Worm (Caenorhabditis elegans) whole organism, young adult: ENCODE data around the gene rme-2.
A peak's percentile ranks its signal among the peaks of the same experiment; 100 is the strongest.
"Not testable (repeated sequence)": the region's sequence is repeated elsewhere in the genome, so short reads cannot be mapped to it uniquely, and the experiment has no call there.

ENCODE experiments used
- B0035.1 ChIP-seq: sonication (generic microtip); optimal IDR thresholded peaks from 2 replicates; lab custom pipeline; 2016; ENCODE audit warnings: missing genetic modification characterization, mild to moderate bottlenecking, missing compliant biosample characterization, missing genotype, missing genetic modification reagents
- B0261.1 ChIP-seq: sonication (generic microtip); optimal IDR thresholded peaks from 2 replicates; lab custom pipeline; 2016; ENCODE audit warnings: mild to moderate bottlenecking, missing genetic modification characterization, moderate library complexity, missing compliant biosample characterization
- C06A6.2 ChIP-seq: fragments of 200-800 bp; sonication (Bioruptor generic); conservative IDR thresholded peaks from 2 replicates; pipeline ENCODE4 v1.3.6; 2022; ENCODE audit warnings: missing genetic modification characterization, missing compliant biosample characterization
- D2030.7 ChIP-seq: fragments of 200-800 bp; sonication (Bioruptor generic); IDR thresholded peaks from 2 replicates; pipeline ENCODE4 v1.3.6; 2022; ENCODE audit warnings: missing genetic modification reagents, missing genetic modification characterization, missing compliant biosample characterization
- F10E7.11 ChIP-seq: sonication (generic microtip); optimal IDR thresholded peaks from 2 replicates; lab custom pipeline; 2017; ENCODE audit warnings: mild to moderate bottlenecking, missing genetic modification characterization, moderate library complexity, missing compliant biosample characterization
- F57A8.1 ChIP-seq: fragments of 200-800 bp; sonication (Bioruptor generic); optimal IDR thresholded peaks from 2 replicates; lab custom pipeline; 2018; ENCODE audit warnings: mild to moderate bottlenecking, missing genetic modification characterization, moderate library complexity, missing compliant biosample characterization
- F57C9.4 ChIP-seq: sonication (generic microtip); optimal IDR thresholded peaks from 2 replicates; lab custom pipeline; 2017; ENCODE audit warnings: mild to moderate bottlenecking, missing genetic modification characterization, missing compliant biosample characterization
- Y53F4B.3 ChIP-seq: fragments of 200-800 bp; sonication (Bioruptor generic); IDR thresholded peaks from 2 replicates; pipeline ENCODE4 v1.3.6; 2022; ENCODE audit warnings: missing genetic modification reagents, missing genetic modification characterization, missing compliant biosample characterization
- Y56A3A.18 ChIP-seq: fragments of 200-800 bp; sonication (Bioruptor generic); IDR thresholded peaks from 2 replicates; pipeline ENCODE4 v1.3.6; 2022; ENCODE audit warnings: missing genetic modification reagents, missing genetic modification characterization, missing compliant biosample characterization
- Y95B8A.8 ChIP-seq: fragments of 200-800 bp; sonication (Bioruptor generic); IDR thresholded peaks from 2 replicates; pipeline ENCODE4 v1.3.6; 2022; ENCODE audit warnings: missing genetic modification reagents, missing genetic modification characterization, missing compliant biosample characterization
- attf-6 ChIP-seq: fragments of 200-800 bp; sonication (Bioruptor generic); IDR thresholded peaks from 2 replicates; pipeline ENCODE4 v1.3.6; 2022; ENCODE audit warnings: missing genetic modification reagents, missing genetic modification characterization, missing compliant biosample characterization
- ceh-100 ChIP-seq: fragments of 200-800 bp; sonication (Bioruptor generic); IDR thresholded peaks from 2 replicates; pipeline ENCODE4 v1.3.6; 2022; ENCODE audit warnings: missing genetic modification reagents, missing genetic modification characterization, missing compliant biosample characterization
- ceh-58 ChIP-seq: fragments of 200-800 bp; sonication (Bioruptor generic); IDR thresholded peaks from 2 replicates; pipeline ENCODE4 v1.3.6; 2022; ENCODE audit warnings: missing genetic modification characterization, missing compliant biosample characterization
- ceh-79 ChIP-seq: sonication (generic microtip); optimal IDR thresholded peaks from 2 replicates; lab custom pipeline; 2017; ENCODE audit warnings: mild to moderate bottlenecking, missing genetic modification characterization, missing compliant biosample characterization
- dox-1 ChIP-seq: fragments of 200-800 bp; sonication (Bioruptor generic); IDR thresholded peaks from 2 replicates; pipeline ENCODE4 v1.3.6; 2022; ENCODE audit warnings: missing genetic modification reagents, missing genetic modification characterization, missing compliant biosample characterization
- efl-1 ChIP-seq: fragments of 150-350 bp; optimal IDR thresholded peaks from 2 replicates; lab custom pipeline; 2014; ENCODE audit warnings: missing biosample characterization, missing genetic modification reagents, missing genetic modification characterization
- egl-44 ChIP-seq: fragments of 200-800 bp; sonication (Bioruptor generic); IDR thresholded peaks from 2 replicates; pipeline ENCODE4 v1.3.6; 2022; ENCODE audit warnings: missing genetic modification reagents, missing genetic modification characterization, missing compliant biosample characterization
- ets-4 ChIP-seq: fragments of 200-800 bp; sonication (Bioruptor generic); optimal IDR thresholded peaks from 2 replicates; lab custom pipeline; 2018; ENCODE audit warnings: mild to moderate bottlenecking, missing genetic modification characterization, missing compliant biosample characterization
- fkh-3 ChIP-seq: sonication (generic microtip); optimal IDR thresholded peaks from 2 replicates; lab custom pipeline; 2016; ENCODE audit warnings: mild to moderate bottlenecking, missing genetic modification characterization, missing compliant biosample characterization
- hlh-12 ChIP-seq: sonication (generic microtip); optimal IDR thresholded peaks from 2 replicates; lab custom pipeline; 2016; ENCODE audit warnings: missing genetic modification characterization, missing compliant biosample characterization
- hmg-1.2 ChIP-seq: fragments of 200-800 bp; sonication (Bioruptor generic); IDR thresholded peaks from 2 replicates; pipeline ENCODE4 v1.3.6; 2022; ENCODE audit warnings: missing genetic modification reagents, missing genetic modification characterization, missing compliant biosample characterization
- hmg-20 ChIP-seq: fragments of 200-800 bp; sonication (Bioruptor generic); IDR thresholded peaks from 2 replicates; pipeline ENCODE4 v1.3.6; 2022; ENCODE audit warnings: missing genetic modification reagents, missing genetic modification characterization, missing compliant biosample characterization
- hsf-1 ChIP-seq: fragments of 200-800 bp; sonication (Bioruptor generic); IDR thresholded peaks from 2 replicates; pipeline ENCODE4 v1.3.6; 2022; ENCODE audit warnings: missing genetic modification reagents, missing genetic modification characterization, missing compliant biosample characterization
- lin-54 ChIP-seq: fragments of 200-800 bp; sonication (Bioruptor generic); optimal IDR thresholded peaks from 2 replicates; lab custom pipeline; 2018; ENCODE audit warnings: mild to moderate bottlenecking, missing genetic modification characterization, missing compliant biosample characterization
- lsl-1 ChIP-seq: fragments of 200-800 bp; sonication (Bioruptor generic); optimal IDR thresholded peaks from 2 replicates; lab custom pipeline; 2018; ENCODE audit warnings: mild to moderate bottlenecking, missing genetic modification characterization, moderate library complexity, missing compliant biosample characterization
- madf-10 ChIP-seq: sonication (generic microtip); optimal IDR thresholded peaks from 2 replicates; lab custom pipeline; 2016; ENCODE audit warnings: mild to moderate bottlenecking, missing genetic modification characterization, missing compliant biosample characterization
- madf-6 ChIP-seq: fragments of 200-800 bp; sonication (Bioruptor generic); IDR thresholded peaks from 2 replicates; pipeline ENCODE4 v1.3.6; 2022; ENCODE audit warnings: missing genetic modification reagents, missing genetic modification characterization, missing compliant biosample characterization
- nfya-1 ChIP-seq: sonication (generic microtip); optimal IDR thresholded peaks from 2 replicates; lab custom pipeline; 2017; ENCODE audit warnings: antibody characterized with exemption, missing compliant biosample characterization, missing genetic modification characterization, borderline replicate concordance; ENCODE audit not compliant: insufficient read depth
- nfya-2 ChIP-seq: fragments of 200-800 bp; sonication (Bioruptor generic); IDR thresholded peaks from 2 replicates; pipeline ENCODE4 v1.3.6; 2022; ENCODE audit warnings: missing genetic modification reagents, missing genetic modification characterization, missing compliant biosample characterization
- nhr-90 ChIP-seq: sonication (generic microtip); optimal IDR thresholded peaks from 2 replicates; lab custom pipeline; 2016; ENCODE audit warnings: missing genotype, mild to moderate bottlenecking, missing genetic modification characterization, missing compliant biosample characterization
- pbrm-1 ChIP-seq: fragments of 200-800 bp; sonication (Bioruptor generic); IDR thresholded peaks from 2 replicates; pipeline ENCODE4 v1.3.6; 2022; ENCODE audit warnings: missing genetic modification reagents, missing genetic modification characterization, missing compliant biosample characterization
- pha-4 ChIP-seq: fragments of 150-350 bp; sonication (generic microtip); optimal IDR thresholded peaks from 2 replicates; lab custom pipeline; 2014; ENCODE audit warnings: missing biosample characterization, missing genetic modification reagents, missing genetic modification characterization
- rcor-1 ChIP-seq: fragments of 200-800 bp; sonication (Bioruptor generic); IDR thresholded peaks from 2 replicates; pipeline ENCODE4 v1.3.6; 2022; ENCODE audit warnings: missing genetic modification reagents, missing genetic modification characterization, missing compliant biosample characterization
- rpc-1 ChIP-seq, 2 experiments: fragments of 150-350 bp in 1 of 2; sonication (generic microtip) in 1 of 2; optimal IDR thresholded peaks; 2 replicates each; lab custom pipeline; 2014 to 2018; ENCODE audit warnings: missing biosample characterization in 1 of 2, missing genetic modification characterization in 1 of 2, missing genetic modification reagents in 1 of 2, missing genotype in 1 of 2
- somi-1 ChIP-seq: fragments of 200-800 bp; sonication (Bioruptor generic); optimal IDR thresholded peaks from 2 replicates; lab custom pipeline; 2018; ENCODE audit warnings: mild to moderate bottlenecking, missing genetic modification characterization, missing compliant biosample characterization
- tbx-9 ChIP-seq: sonication (generic microtip); optimal IDR thresholded peaks from 2 replicates; lab custom pipeline; 2016; ENCODE audit warnings: borderline replicate concordance, missing genetic modification characterization, inconsistent platforms, missing compliant biosample characterization
- zim-3 ChIP-seq: sonication (generic microtip); optimal IDR thresholded peaks from 2 replicates; lab custom pipeline; 2017; ENCODE audit warnings: mild to moderate bottlenecking, missing genetic modification characterization, moderate library complexity, missing compliant biosample characterization
- ztf-18 ChIP-seq: sonication (generic microtip); optimal IDR thresholded peaks from 2 replicates; lab custom pipeline; 2016; ENCODE audit warnings: missing genotype, mild to moderate bottlenecking, missing genetic modification characterization, missing compliant biosample characterization
- ztf-22 ChIP-seq: fragments of 200-800 bp; sonication (Bioruptor generic); optimal IDR thresholded peaks from 2 replicates; lab custom pipeline; 2018; ENCODE audit warnings: mild to moderate bottlenecking, missing genetic modification characterization, moderate library complexity, missing compliant biosample characterization

rme-2 gene

DNA sequence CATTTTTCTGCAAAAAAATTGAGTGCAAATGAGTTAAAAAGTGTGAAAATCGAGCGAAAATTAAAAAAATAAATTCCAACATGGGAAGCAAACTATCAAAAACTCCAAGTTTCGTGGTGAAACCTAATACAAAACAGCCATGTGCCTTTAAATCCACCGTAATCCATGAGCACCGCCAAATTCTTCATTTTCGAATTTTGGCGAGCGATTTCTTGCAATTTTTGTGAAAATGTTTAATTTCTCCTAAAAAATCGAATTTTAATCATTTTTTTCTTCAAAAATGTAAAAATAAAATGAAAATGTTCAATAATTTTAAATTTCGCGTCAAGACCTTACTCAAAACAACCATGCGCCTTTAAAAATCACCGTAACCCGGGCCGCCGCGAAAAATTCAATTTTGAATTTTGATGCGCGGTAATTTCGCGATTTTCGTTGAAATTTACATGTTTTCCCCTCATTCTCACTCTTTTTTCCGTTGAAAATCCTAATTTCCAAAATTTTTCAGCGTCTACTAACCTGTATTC is 16.4 kb downstream of the rme-2 start, which contains the start of the genes snpc-3.1 and puf-7 (continued):
- TF ChIP-seq efl-1 (GFP tag; lab: Kevin White, UChicago): peak; percentile 42
- peak; percentile 78 for TF ChIP-seq D2030.7 (GFP tag; lab: Robert Waterston, UW)
- TF ChIP-seq hsf-1 (GFP tag; lab: Robert Waterston, UW): peak; percentile 34; the same call in 1 of the 2 replicates
- peak; percentile 23 for TF ChIP-seq lin-54 (GFP tag; lab: Kevin White, UChicago)
- peak; percentile 44; the same call in 1 of the 2 replicates for TF ChIP-seq Y95B8A.8 (GFP tag; lab: Robert Waterston, UW)
- peak; percentile 37 for TF ChIP-seq hmg-1.2 (GFP tag; lab: Robert Waterston, UW)
- peak; percentile 30; the same call in 1 of the 2 replicates for TF ChIP-seq pbrm-1
- TF ChIP-seq attf-6: peak; percentile 65; the same call in 1 of the 2 replicates
- peak; percentile 98 for TF ChIP-seq madf-6
- peak; percentile 37; the same call in 1 of the 2 replicates for TF ChIP-seq rcor-1 (GFP tag; lab: Robert Waterston, UW)

- not testable (repeated sequence) for TF ChIP-seq dox-1 (GFP tag; lab: Robert Waterston, UW); F57A8.1 (GFP tag; lab: Kevin White, UChicago); hlh-12
These were observed 21.2 kb downstream of the rme-2 start, which contains the start of gene B0273.115 for ce11 chrIV:5491054-5491453. B0273.115 (minus strand) TSS chrIV:5491154.

ce11 chrIV:5492196-5492595 is 22.4 kb downstream of the rme-2 start:
- no peak for TF ChIP-seq rcor-1 (GFP tag; lab: Robert Waterston, UW)
- TF ChIP-seq C06A6.2 (GFP tag; lab: Robert Waterston, UW): no peak
- TF ChIP-seq ztf-22 (GFP tag; lab: Kevin White, UChicago): no peak
- TF ChIP-seq lsl-1 (GFP tag; lab: Kevin White, UChicago): no peak
- no peak for TF ChIP-seq F57C9.4 (tag; lab: Kevin White, UChicago)
- no peak for TF ChIP-seq F10E7.11 (tag; lab: Kevin White, UChicago)
- no peak for TF ChIP-seq Y53F4B.3 (GFP tag; lab: Robert Waterston, UW)
- no peak for TF ChIP-seq ets-4 (GFP tag; lab: Kevin White, UChicago)
- no peak for TF ChIP-seq tbx-9 (tag; lab: Kevin White, UChicago)
- no peak for TF ChIP-seq B0261.1 (tag; lab: Kevin White, UChicago)
- no peak for TF ChIP-seq Y56A3A.18 (GFP tag; lab: Robert Waterston, UW)
- TF ChIP-seq ceh-79: no peak
- no peak for TF ChIP-seq ztf-18 (tag; lab: Kevin White, UChicago)
- TF ChIP-seq ceh-100 (GFP tag; lab: Robert Waterston, UW): no peak
- TF ChIP-seq egl-44 (GFP tag; lab: Robert Waterston, UW): no peak
- TF ChIP-seq nfya-1 (tag; lab: Kevin White, UChicago): no peak
- TF ChIP-seq rpc-1 (optimal IDR thresholded peaks at IDR 0.05; lab: Kevin White, UChicago): no peak
- TF ChIP-seq rpc-1 (tag; optimal IDR thresholded peaks at IDR 0.05; lab: Kevin White, UChicago): no peak
- TF ChIP-seq ceh-58 (GFP tag; lab: Robert Waterston, UW): no peak
- TF ChIP-seq, all 124 proteins: peak for 0

- TF ChIP-seq hmg-1.2 (GFP tag; lab: Robert Waterston, UW) (peak; percentile 61), rcor-1 (GFP tag; lab: Robert Waterston, UW) (no peak)
These were observed 23.3 kb downstream of the rme-2 start for ce11 chrIV:5493135-5493534.

ce11 chrIV:5493692-5494091 is 23.9 kb downstream of the rme-2 start, which contains the start of gene B0273.1:
B0273.1 (plus strand) TSS chrIV:5493992.
- no peak for TF ChIP-seq pha-4 (tag; lab: Kevin White, UChicago)
- no peak for TF ChIP-seq madf-10 (tag; lab: Kevin White, UChicago)
- no peak for TF ChIP-seq B0035.1 (tag; lab: Kevin White, UChicago)
- no peak for TF ChIP-seq zim-3 (tag; lab: Kevin White, UChicago)
- TF ChIP-seq fkh-3 (tag; lab: Kevin White, UChicago): no peak
- TF ChIP-seq somi-1: no peak
- TF ChIP-seq hmg-20 (GFP tag; lab: Robert Waterston, UW): no peak
- TF ChIP-seq nhr-90 (tag; lab: Kevin White, UChicago): no peak
- TF ChIP-seq nfya-2 (GFP tag; lab: Robert Waterston, UW): no peak
